Worm (Caenorhabditis elegans) whole organism, midembryonic: ENCODE results near the gene F41F3.9.

ENCODE experiments used
- T22C8.4 ChIP-seq: fragments of 200-800 bp; sonication (Bioruptor generic); IDR thresholded peaks from 2 replicates; pipeline ENCODE4 v1.3.6; 2022; ENCODE audit warnings: missing genetic modification characterization, missing compliant biosample characterization
- cog-1 ChIP-seq: sonication (generic microtip); optimal IDR thresholded peaks from 2 replicates; lab custom pipeline; 2016; ENCODE audit warnings: missing genetic modification characterization, missing compliant biosample characterization
- flt-1 ChIP-seq: fragments of 200-800 bp; sonication (Bioruptor generic); IDR thresholded peaks from 2 replicates; pipeline ENCODE4 v1.3.6; 2022; ENCODE audit warnings: missing genetic modification characterization, missing compliant biosample characterization
- klf-2 ChIP-seq: fragments of 200-800 bp; sonication (Bioruptor generic); conservative IDR thresholded peaks from 2 replicates; pipeline ENCODE4 v1.3.6; 2022; ENCODE audit warnings: missing genetic modification reagents, missing genetic modification characterization, missing compliant biosample characterization
- tab-1 ChIP-seq: fragments of 200-800 bp; sonication (Bioruptor generic); IDR thresholded peaks from 2 replicates; pipeline ENCODE4 v1.3.6; 2022; ENCODE audit warnings: missing genetic modification characterization, missing compliant biosample characterization
- ztf-29 ChIP-seq: fragments of 200-800 bp; sonication (Bioruptor generic); IDR thresholded peaks from 2 replicates; pipeline ENCODE4 v1.3.6; 2022; ENCODE audit warnings: missing genetic modification reagents, missing genetic modification characterization, missing compliant biosample characterization

ce11 chrV:4698675-4699074 lies 43.4 kb downstream of the F41F3.9 start:
- TF ChIP-seq T22C8.4 (GFP tag; lab: Robert Waterston, UW) = no peak
- TF ChIP-seq ztf-29 (GFP tag; lab: Robert Waterston, UW) = no peak
- no peak for TF ChIP-seq klf-2
- no peak for TF ChIP-seq flt-1
- no peak for TF ChIP-seq tab-1 (GFP tag; lab: Robert Waterston, UW)
- TF ChIP-seq cog-1 = no peak
